Worm (Caenorhabditis elegans) whole organism, L3 larva: Measurements from ENCODE around the gene srlf-1.

ENCODE experiments used
- aly-2 ChIP-seq: fragments of 150-350 bp; optimal IDR thresholded peaks from 2 replicates; lab custom pipeline; 2014; ENCODE audit warnings: missing biosample characterization, missing genetic modification characterization
- ceh-82 ChIP-seq: fragments of 150-350 bp; optimal IDR thresholded peaks from 2 replicates; lab custom pipeline; 2014; ENCODE audit warnings: missing biosample characterization, missing genetic modification characterization
- lin-15B ChIP-seq: fragments of 150-350 bp; optimal IDR thresholded peaks from 2 replicates; lab custom pipeline; 2014; ENCODE audit warnings: missing biosample characterization, missing genetic modification characterization
- lin-39 ChIP-seq: fragments of 150-350 bp; optimal IDR thresholded peaks from 2 replicates; lab custom pipeline; 2018; ENCODE audit warnings: missing biosample characterization, missing genetic modification reagents, missing genetic modification characterization
- nhr-67 ChIP-seq: fragments of 150-350 bp; optimal IDR thresholded peaks from 2 replicates; lab custom pipeline; 2014; ENCODE audit warnings: missing biosample characterization, missing genetic modification characterization

DNA sequence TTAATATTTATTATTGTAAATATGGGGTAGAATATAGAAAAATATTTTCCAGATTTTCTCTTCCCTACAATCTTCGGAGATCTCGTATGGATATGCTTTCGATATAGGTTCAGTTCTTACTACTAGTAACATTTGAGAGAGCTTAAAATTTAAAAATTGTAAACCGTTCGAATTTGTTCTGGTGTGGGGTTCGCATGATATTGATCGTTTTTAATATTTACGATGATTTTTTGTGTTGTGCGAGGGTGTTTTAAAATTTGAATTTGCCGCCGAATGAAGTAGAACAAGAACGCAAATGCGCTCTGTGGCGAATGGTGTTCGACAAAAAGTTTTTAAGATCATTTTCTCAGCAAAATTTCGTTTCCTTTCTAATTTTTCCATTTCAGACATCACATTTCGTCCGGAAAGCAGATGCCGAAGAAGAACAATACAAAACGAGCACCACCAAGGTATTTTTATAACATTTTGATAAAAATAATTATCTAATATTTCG lies 6.9 kb upstream of the srlf-1 start, which contains the start of gene skr-17:
- TF ChIP-seq nhr-67 (no peak), lin-15B (tag; lab: Kevin White, UChicago) (no peak), ceh-82 (tag; lab: Kevin White, UChicago) (no peak), aly-2 (tag; lab: Kevin White, UChicago) (no peak), lin-39 (tag; lab: Kevin White, UChicago) (no peak)
